Fruit fly (Drosophila melanogaster): ENCODE measurements around the gene CG31715.
A peak's percentile ranks its signal among the peaks of the same experiment; 100 is the strongest.

CG31715 gene

dm6 chr2L:10387869-10388726 lies 46.7 kb downstream of the CG31715 start, which contains the start of gene da (continued):
- TF ChIP-seq Nf-YC (tag; optimal IDR thresholded peaks at IDR 0.05) = peak; percentile 52
- no peak for TF ChIP-seq eyg (GFP tag; optimal IDR thresholded peaks at IDR 0.05)
- TF ChIP-seq lab (GFP tag; optimal IDR thresholded peaks at IDR 0.05) = no peak
- peak; percentile 61 for TF ChIP-seq CG18619 (GFP tag; optimal IDR thresholded peaks at IDR 0.05)
- peak; percentile 33 to 69 for TF ChIP-seq Pdp1 (GFP tag; optimal IDR thresholded peaks at IDR 0.05)
- TF ChIP-seq CG4360 (GFP tag; IDR thresholded peaks at IDR 0.05) = no peak
- no peak for TF ChIP-seq CG8478 (optimal IDR thresholded peaks at IDR 0.05)
- TF ChIP-seq CG18764 (GFP tag; optimal IDR thresholded peaks at IDR 0.05) = peak; percentile 33
- peak; percentile 52 for TF ChIP-seq HLH3B (GFP tag; IDR thresholded peaks at IDR 0.05)
- TF ChIP-seq CG10565 (GFP tag; optimal IDR thresholded peaks at IDR 0.05) = no peak
- TF ChIP-seq CG17385 (GFP tag; optimal IDR thresholded peaks at IDR 0.05) = peak; percentile 26
- TF ChIP-seq Vsx1 (GFP tag; optimal IDR thresholded peaks at IDR 0.05) = no peak
- TF ChIP-seq sr (GFP tag; IDR thresholded peaks at IDR 0.05) = no peak
- no peak for TF ChIP-seq fd64A (GFP tag; optimal IDR thresholded peaks at IDR 0.05)
- TF ChIP-seq pnt (GFP tag; optimal IDR thresholded peaks at IDR 0.05) = peak; percentile 26
- TF ChIP-seq repo (GFP tag; optimal IDR thresholded peaks at IDR 0.05) = no peak
- peak; percentile 41 for TF ChIP-seq HmgZ (tag; optimal IDR thresholded peaks at IDR 0.05)
- peak; percentile 10 for TF ChIP-seq CG10462 (GFP tag; optimal IDR thresholded peaks at IDR 0.05)
- TF ChIP-seq CTCF (GFP tag; optimal IDR thresholded peaks at IDR 0.05) = no peak
- TF ChIP-seq CG6654 (GFP tag; optimal IDR thresholded peaks at IDR 0.05) = no peak
- TF ChIP-seq danr (GFP tag; IDR thresholded peaks at IDR 0.05) = no peak
- TF ChIP-seq CG14710 (tag; optimal IDR thresholded peaks at IDR 0.05) = peak; percentile 74
- TF ChIP-seq trh (GFP tag; optimal IDR thresholded peaks at IDR 0.05) = no peak
- peak; percentile 63 for TF ChIP-seq dmrt99B (tag; optimal IDR thresholded peaks at IDR 0.05)
- peak; percentile 61 for TF ChIP-seq MBD-R2 (GFP tag; IDR thresholded peaks at IDR 0.05)
- no peak for TF ChIP-seq ap (GFP tag; IDR thresholded peaks at IDR 0.05)
- no peak for TF ChIP-seq cas (GFP tag; IDR thresholded peaks at IDR 0.05)
- TF ChIP-seq CG11456 (GFP tag; IDR thresholded peaks at IDR 0.05) = no peak; the same call in 2 of the 3 replicates
- TF ChIP-seq zfh1 (GFP tag; IDR thresholded peaks at IDR 0.05) = peak; percentile 40; the same call in 1 of the 3 replicates
- TF ChIP-seq MTF-1 (GFP tag; optimal IDR thresholded peaks at IDR 0.05; ENCODE audit: borderline replicate concordance) = no peak
- peak; percentile 41 for TF ChIP-seq hbn (GFP tag; IDR thresholded peaks at IDR 0.05; ENCODE audit: partially characterized antibody)
- TF ChIP-seq CG2116 (GFP tag; optimal IDR thresholded peaks at IDR 0.05) = peak; percentile 99
- TF ChIP-seq BEAF-32 (GFP tag; optimal IDR thresholded peaks at IDR 0.05) = peak; percentile 69
- TF ChIP-seq CG4404 (GFP tag; IDR thresholded peaks at IDR 0.05) = no peak
- TF ChIP-seq CG10543 (GFP tag; optimal IDR thresholded peaks at IDR 0.05) = peak; percentile 21
- no peak for TF ChIP-seq Usf (GFP tag; optimal IDR thresholded peaks at IDR 0.05)
- peak; percentile 54 for TF ChIP-seq Ptx1 (GFP tag; IDR thresholded peaks at IDR 0.05)
- no peak for TF ChIP-seq ab (GFP tag; optimal IDR thresholded peaks at IDR 0.05)
- TF ChIP-seq Mes4 (GFP tag; optimal IDR thresholded peaks at IDR 0.05) = peak; percentile 30
- TF ChIP-seq MESR4 (GFP tag; optimal IDR thresholded peaks at IDR 0.05) = peak; percentile 91
- TF ChIP-seq CG31441 (GFP tag; IDR thresholded peaks at IDR 0.05) = peak; percentile 53; the same call in 1 of the 2 replicates
- TF ChIP-seq Eip74EF (GFP tag; optimal IDR thresholded peaks at IDR 0.05) = peak in 1 of 2 experiments; percentile 70
- peak; percentile 89 for TF ChIP-seq YL-1 (GFP tag; optimal IDR thresholded peaks at IDR 0.05)
- no peak for TF ChIP-seq Hand (GFP tag; optimal IDR thresholded peaks at IDR 0.05)
- TF ChIP-seq ftz-f1 (GFP tag; optimal IDR thresholded peaks at IDR 0.05) = no peak
- no peak for TF ChIP-seq hth (optimal IDR thresholded peaks at IDR 0.05)
- TF ChIP-seq CG2129 (GFP tag; IDR thresholded peaks at IDR 0.05; ENCODE audit: partially characterized antibody) = no peak
- TF ChIP-seq eve (GFP tag; optimal IDR thresholded peaks at IDR 0.05) = peak in 1 of 2 experiments; percentile 76
- TF ChIP-seq CG43689 (GFP tag; IDR thresholded peaks at IDR 0.05) = no peak
- TF ChIP-seq CG5180 (GFP tag; optimal IDR thresholded peaks at IDR 0.05) = no peak
